Worm (Caenorhabditis elegans) whole organism, young adult: ENCODE results near the gene F01D5.10.

Source experiments
- C17E4.6 ChIP-seq: fragments of 200-800 bp; sonication (Bioruptor generic); IDR thresholded peaks from 2 replicates; pipeline ENCODE4 v1.3.6; 2022; ENCODE audit warnings: missing genetic modification reagents, missing genetic modification characterization, missing compliant biosample characterization
- D2030.7 ChIP-seq: fragments of 200-800 bp; sonication (Bioruptor generic); IDR thresholded peaks from 2 replicates; pipeline ENCODE4 v1.3.6; 2022; ENCODE audit warnings: missing genetic modification reagents, missing genetic modification characterization, missing compliant biosample characterization
- F22D6.2 ChIP-seq: sonication (generic microtip); optimal IDR thresholded peaks from 2 replicates; lab custom pipeline; 2016; ENCODE audit warnings: mild to moderate bottlenecking, missing genetic modification characterization, missing compliant biosample characterization
- F23B12.7 ChIP-seq: sonication (generic microtip); optimal IDR thresholded peaks from 2 replicates; lab custom pipeline; 2017; ENCODE audit warnings: missing genetic modification characterization, mild to moderate bottlenecking, missing compliant biosample characterization, antibody characterized with exemption, moderate library complexity; ENCODE audit not compliant: insufficient read depth
- F55B11.4 ChIP-seq: sonication (generic microtip); optimal IDR thresholded peaks from 2 replicates; lab custom pipeline; 2016; ENCODE audit warnings: missing compliant biosample characterization, missing genetic modification characterization, borderline replicate concordance; ENCODE audit not compliant: insufficient read depth
- F57A8.1 ChIP-seq: fragments of 200-800 bp; sonication (Bioruptor generic); optimal IDR thresholded peaks from 2 replicates; lab custom pipeline; 2018; ENCODE audit warnings: mild to moderate bottlenecking, missing genetic modification characterization, moderate library complexity, missing compliant biosample characterization
- Y79H2A.3 ChIP-seq: fragments of 200-800 bp; sonication (Bioruptor generic); conservative IDR thresholded peaks from 2 replicates; pipeline ENCODE4 v1.3.6; 2022; ENCODE audit warnings: missing genetic modification reagents, missing genetic modification characterization, missing compliant biosample characterization
- Y95B8A.8 ChIP-seq: fragments of 200-800 bp; sonication (Bioruptor generic); IDR thresholded peaks from 2 replicates; pipeline ENCODE4 v1.3.6; 2022; ENCODE audit warnings: missing genetic modification reagents, missing genetic modification characterization, missing compliant biosample characterization
- akir-1 ChIP-seq: fragments of 200-800 bp; sonication (Bioruptor generic); optimal IDR thresholded peaks from 2 replicates; lab custom pipeline; 2018; ENCODE audit warnings: mild to moderate bottlenecking, missing genetic modification characterization, moderate library complexity, missing compliant biosample characterization
- attf-5 ChIP-seq: fragments of 200-800 bp; sonication (Bioruptor generic); optimal IDR thresholded peaks from 2 replicates; lab custom pipeline; 2018; ENCODE audit warnings: mild to moderate bottlenecking, missing genetic modification characterization, missing compliant biosample characterization
- cebp-1 ChIP-seq, 2 experiments: fragments of 200-800 bp in 1 of 2; sonication (Bioruptor generic) in 1 of 2; sonication (generic microtip) in 1 of 2; IDR thresholded peaks in 1 of 2; optimal IDR thresholded peaks in 1 of 2; 2 replicates each; pipeline versions ENCODE4 v1.3.6 to Lab custom; 2017 to 2022; ENCODE audit warnings: missing compliant biosample characterization in 2 of 2, missing genetic modification characterization in 2 of 2, mild to moderate bottlenecking in 1 of 2, missing genetic modification reagents in 1 of 2, moderate library complexity in 1 of 2
- ceh-27 ChIP-seq: fragments of 200-800 bp; sonication (Bioruptor generic); optimal IDR thresholded peaks from 2 replicates; lab custom pipeline; 2018; ENCODE audit warnings: mild to moderate bottlenecking, missing genetic modification characterization, moderate library complexity, missing compliant biosample characterization
- die-1 ChIP-seq: sonication (generic microtip); optimal IDR thresholded peaks from 2 replicates; lab custom pipeline; 2016; ENCODE audit warnings: missing genotype, mild to moderate bottlenecking, missing genetic modification characterization, missing compliant biosample characterization
- egl-18 ChIP-seq: fragments of 200-800 bp; sonication (Bioruptor generic); IDR thresholded peaks from 2 replicates; pipeline ENCODE4 v1.3.6; 2022; ENCODE audit warnings: missing genetic modification reagents, missing genetic modification characterization, missing compliant biosample characterization
- egrh-3 ChIP-seq: fragments of 200-800 bp; sonication (Bioruptor generic); IDR thresholded peaks from 2 replicates; pipeline ENCODE4 v1.3.6; 2022; ENCODE audit warnings: missing genetic modification reagents, missing genetic modification characterization, missing compliant biosample characterization
- ets-4 ChIP-seq: fragments of 200-800 bp; sonication (Bioruptor generic); optimal IDR thresholded peaks from 2 replicates; lab custom pipeline; 2018; ENCODE audit warnings: mild to moderate bottlenecking, missing genetic modification characterization, missing compliant biosample characterization
- him-1 ChIP-seq: sonication (generic microtip); optimal IDR thresholded peaks from 2 replicates; lab custom pipeline; 2016; ENCODE audit warnings: missing genotype, missing genetic modification reagents, missing genetic modification characterization, missing compliant biosample characterization
- hlh-12 ChIP-seq: sonication (generic microtip); optimal IDR thresholded peaks from 2 replicates; lab custom pipeline; 2016; ENCODE audit warnings: missing genetic modification characterization, missing compliant biosample characterization
- hlh-26 ChIP-seq: fragments of 200-800 bp; sonication (Bioruptor generic); conservative IDR thresholded peaks from 2 replicates; pipeline ENCODE4 v1.3.6; 2022; ENCODE audit warnings: missing genetic modification reagents, missing genetic modification characterization, missing compliant biosample characterization
- hmg-1.2 ChIP-seq: fragments of 200-800 bp; sonication (Bioruptor generic); IDR thresholded peaks from 2 replicates; pipeline ENCODE4 v1.3.6; 2022; ENCODE audit warnings: missing genetic modification reagents, missing genetic modification characterization, missing compliant biosample characterization
- hrde-1 ChIP-seq: sonication (generic microtip); optimal IDR thresholded peaks from 2 replicates; lab custom pipeline; 2016; ENCODE audit warnings: missing genetic modification characterization, mild to moderate bottlenecking, missing compliant biosample characterization, moderate library complexity, missing genotype, missing genetic modification reagents, borderline replicate concordance
- let-607 ChIP-seq, 2 experiments: fragments of 200-800 bp in 1 of 2; sonication (Bioruptor generic) in 1 of 2; sonication (generic microtip) in 1 of 2; optimal IDR thresholded peaks; 2 replicates each; lab custom pipeline; 2016 to 2018; ENCODE audit warnings: mild to moderate bottlenecking in 2 of 2, missing compliant biosample characterization in 2 of 2, missing genetic modification characterization in 2 of 2, moderate library complexity in 2 of 2, missing genotype in 1 of 2
- lin-26 ChIP-seq: fragments of 200-800 bp; sonication (Bioruptor generic); IDR thresholded peaks from 2 replicates; pipeline ENCODE4 v1.3.6; 2022; ENCODE audit warnings: missing genetic modification reagents, missing genetic modification characterization, missing compliant biosample characterization
- lin-35 ChIP-seq, 3 experiments: fragments of 150-350 bp in 2 of 3; sonication (generic microtip) in 1 of 3; optimal IDR thresholded peaks; 2 replicates each; lab custom pipeline; 2014 to 2018; ENCODE audit warnings: missing biosample characterization in 3 of 3, missing genetic modification characterization in 3 of 3, missing genetic modification reagents in 3 of 3
- lsy-27 ChIP-seq: sonication (generic microtip); optimal IDR thresholded peaks from 2 replicates; lab custom pipeline; 2017; ENCODE audit warnings: missing genetic modification characterization, mild to moderate bottlenecking, missing compliant biosample characterization, antibody characterized with exemption, missing genotype, borderline replicate concordance; ENCODE audit not compliant: insufficient read depth
- mcd-1 ChIP-seq: fragments of 200-800 bp; sonication (Bioruptor generic); IDR thresholded peaks from 2 replicates; pipeline ENCODE4 v1.3.6; 2022; ENCODE audit warnings: missing genetic modification reagents, missing genetic modification characterization, missing compliant biosample characterization
- mel-28 ChIP-seq: sonication (generic microtip); optimal IDR thresholded peaks from 2 replicates; lab custom pipeline; 2016; ENCODE audit warnings: borderline replicate concordance, mild to moderate bottlenecking, missing genetic modification characterization, missing compliant biosample characterization
- nfya-2 ChIP-seq: fragments of 200-800 bp; sonication (Bioruptor generic); IDR thresholded peaks from 2 replicates; pipeline ENCODE4 v1.3.6; 2022; ENCODE audit warnings: missing genetic modification reagents, missing genetic modification characterization, missing compliant biosample characterization
- nhr-120 ChIP-seq: fragments of 200-800 bp; sonication (Bioruptor generic); IDR thresholded peaks from 2 replicates; pipeline ENCODE4 v1.3.6; 2022; ENCODE audit warnings: missing genetic modification characterization, missing compliant biosample characterization
- nhr-27 ChIP-seq: fragments of 200-800 bp; sonication (Bioruptor generic); optimal IDR thresholded peaks from 2 replicates; lab custom pipeline; 2018; ENCODE audit warnings: mild to moderate bottlenecking, missing genetic modification characterization, moderate library complexity, missing compliant biosample characterization
- nhr-80 ChIP-seq: sonication (generic microtip); optimal IDR thresholded peaks from 2 replicates; lab custom pipeline; 2016; ENCODE audit warnings: missing genetic modification characterization, missing compliant biosample characterization
- nhr-90 ChIP-seq: sonication (generic microtip); optimal IDR thresholded peaks from 2 replicates; lab custom pipeline; 2016; ENCODE audit warnings: missing genotype, mild to moderate bottlenecking, missing genetic modification characterization, missing compliant biosample characterization
- rpc-1 ChIP-seq, 2 experiments: fragments of 150-350 bp in 1 of 2; sonication (generic microtip) in 1 of 2; optimal IDR thresholded peaks; 2 replicates each; lab custom pipeline; 2014 to 2018; ENCODE audit warnings: missing biosample characterization in 1 of 2, missing genetic modification characterization in 1 of 2, missing genetic modification reagents in 1 of 2, missing genotype in 1 of 2
- snpc-1.1 ChIP-seq: sonication (generic microtip); optimal IDR thresholded peaks from 2 replicates; lab custom pipeline; 2017; ENCODE audit warnings: missing genetic modification characterization, mild to moderate bottlenecking, missing compliant biosample characterization, antibody characterized with exemption, moderate library complexity, missing genotype, missing genetic modification reagents; ENCODE audit not compliant: insufficient read depth
- snpc-1.3 ChIP-seq: sonication (generic microtip); optimal IDR thresholded peaks from 2 replicates; lab custom pipeline; 2017; ENCODE audit warnings: missing genetic modification characterization, mild to moderate bottlenecking, missing compliant biosample characterization, antibody characterized with exemption, moderate library complexity, missing genotype, missing genetic modification reagents; ENCODE audit not compliant: insufficient read depth
- snpc-3.4 ChIP-seq: sonication (generic microtip); optimal IDR thresholded peaks from 2 replicates; lab custom pipeline; 2017; ENCODE audit warnings: missing genetic modification characterization, mild to moderate bottlenecking, missing compliant biosample characterization, antibody characterized with exemption, moderate library complexity, missing genotype, missing genetic modification reagents
- snpc-4 ChIP-seq, 5 experiments: fragments of 150-350 bp in 1 of 5; sonication (generic microtip) in 4 of 5; optimal IDR thresholded peaks; 2 replicates each; lab custom pipeline; 2014 to 2018; ENCODE audit warnings: missing genetic modification characterization in 5 of 5, missing biosample characterization in 3 of 5, antibody characterized with exemption in 2 of 5, mild to moderate bottlenecking in 2 of 5, missing compliant biosample characterization in 2 of 5, missing genotype in 2 of 5, moderate library complexity in 2 of 5, missing genetic modification reagents in 1 of 5
- somi-1 ChIP-seq: fragments of 200-800 bp; sonication (Bioruptor generic); optimal IDR thresholded peaks from 2 replicates; lab custom pipeline; 2018; ENCODE audit warnings: mild to moderate bottlenecking, missing genetic modification characterization, missing compliant biosample characterization
- ztf-25 ChIP-seq: fragments of 200-800 bp; sonication (Bioruptor generic); IDR thresholded peaks from 2 replicates; pipeline ENCODE4 v1.3.6; 2022; ENCODE audit warnings: missing genetic modification reagents, missing genetic modification characterization, missing compliant biosample characterization
- ztf-6 ChIP-seq: fragments of 200-800 bp; sonication (Bioruptor generic); IDR thresholded peaks from 2 replicates; pipeline ENCODE4 v1.3.6; 2022; ENCODE audit warnings: missing genetic modification reagents, missing genetic modification characterization, missing compliant biosample characterization

Gene F01D5.10

ce11 chrII:13997989-13998388, 23.1 kb downstream of the F01D5.10 start:
- TF ChIP-seq hlh-26 (GFP tag; lab: Robert Waterston, UW): no peak
- no peak for TF ChIP-seq nhr-120 (GFP tag; lab: Robert Waterston, UW)
- TF ChIP-seq F55B11.4 (tag; lab: Kevin White, UChicago): no peak
- no peak for TF ChIP-seq snpc-4 (GFP tag; optimal IDR thresholded peaks at IDR 0.05; lab: Kevin White, UChicago)
- TF ChIP-seq snpc-4 (tag; optimal IDR thresholded peaks at IDR 0.05; lab: Kevin White, UChicago): peak in 2 of 4 experiments; percentile 48 to 76
- TF ChIP-seq Y95B8A.8 (GFP tag; lab: Robert Waterston, UW): no peak
- TF ChIP-seq cebp-1 (GFP tag; IDR thresholded peaks at IDR 0.05; lab: Robert Waterston, UW): no peak
- no peak for TF ChIP-seq cebp-1 (tag; optimal IDR thresholded peaks at IDR 0.05; lab: Kevin White, UChicago)
- no peak for TF ChIP-seq akir-1
- TF ChIP-seq mcd-1 (GFP tag; lab: Robert Waterston, UW): no peak
- no peak for TF ChIP-seq snpc-3.4 (tag; lab: Kevin White, UChicago)
- TF ChIP-seq snpc-1.3 (tag; lab: Kevin White, UChicago): no peak
- no peak for TF ChIP-seq F23B12.7 (tag; lab: Kevin White, UChicago)
- TF ChIP-seq lin-35 (GFP tag; optimal IDR thresholded peaks at IDR 0.05; lab: Kevin White, UChicago): no peak
- TF ChIP-seq nhr-80 (tag; lab: Kevin White, UChicago): peak; percentile 20
- no peak for TF ChIP-seq somi-1 (GFP tag; lab: Kevin White, UChicago)
- no peak for TF ChIP-seq him-1
- TF ChIP-seq snpc-1.1: no peak

DNA sequence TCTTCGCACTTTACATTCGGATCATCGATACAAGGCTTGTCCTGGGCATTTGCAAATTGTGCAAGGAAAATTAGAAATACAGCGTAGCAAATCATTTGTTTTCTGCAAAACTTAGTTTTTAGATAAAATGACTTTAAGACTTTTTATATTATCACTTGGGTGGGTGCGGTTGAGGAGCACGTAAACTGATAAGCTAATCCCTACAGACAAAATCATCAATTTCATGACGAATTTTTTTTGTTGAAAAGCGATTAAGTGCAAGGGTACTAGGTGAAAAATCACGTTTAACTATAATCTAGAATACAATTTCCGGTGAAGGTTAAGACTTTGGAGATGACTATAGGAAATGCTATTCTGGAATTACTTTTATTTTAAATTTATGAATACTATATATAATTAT, 23.7 kb downstream of the F01D5.10 start, which contains the start of gene F01D5.1:
F01D5.1 (minus strand) TSS at position 105 of the 400 bp plus-strand sequence.
- no peak for TF ChIP-seq lsy-27 (tag; lab: Kevin White, UChicago)
- no peak for TF ChIP-seq F57A8.1 (GFP tag; lab: Kevin White, UChicago)
- no peak for TF ChIP-seq akir-1
- TF ChIP-seq C17E4.6: no peak
- no peak for TF ChIP-seq ztf-6 (GFP tag; lab: Robert Waterston, UW)
- no peak for TF ChIP-seq ceh-27 (GFP tag; lab: Kevin White, UChicago)
- no peak for TF ChIP-seq cebp-1 (GFP tag; IDR thresholded peaks at IDR 0.05; lab: Robert Waterston, UW)
- TF ChIP-seq cebp-1 (tag; optimal IDR thresholded peaks at IDR 0.05; lab: Kevin White, UChicago): no peak
- TF ChIP-seq, all 124 proteins: peak for 0

DNA sequence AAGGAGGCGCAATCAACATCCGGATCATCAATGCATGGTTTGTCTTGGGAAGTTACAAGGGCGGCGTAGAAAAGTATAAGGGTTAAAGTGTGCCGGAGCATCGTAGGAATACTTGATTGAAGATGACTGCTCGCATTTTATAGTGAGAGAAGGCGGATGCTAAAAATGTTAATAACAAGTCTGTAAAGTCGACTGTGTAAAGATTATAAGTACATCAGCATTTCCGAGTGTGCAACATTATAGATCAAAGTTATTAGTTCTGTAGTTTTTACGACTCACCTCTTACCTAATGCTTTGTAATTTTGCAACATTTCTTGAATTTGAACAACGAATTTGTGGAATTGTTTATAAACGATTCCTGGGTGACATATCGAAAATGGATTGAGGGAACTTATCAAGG, 26.2 kb downstream of the F01D5.10 start, which contains the start of gene Y39G8B.7:
Y39G8B.7 (minus strand) TSS at position 101 of the 400 bp plus-strand sequence.
- no peak for TF ChIP-seq attf-5 (GFP tag; lab: Kevin White, UChicago)
- TF ChIP-seq him-1: no peak
- no peak for TF ChIP-seq nhr-90 (tag; lab: Kevin White, UChicago)
- TF ChIP-seq die-1 (tag; lab: Kevin White, UChicago): no peak
- no peak for TF ChIP-seq rpc-1 (optimal IDR thresholded peaks at IDR 0.05; lab: Kevin White, UChicago)
- TF ChIP-seq rpc-1 (tag; optimal IDR thresholded peaks at IDR 0.05; lab: Kevin White, UChicago): no peak
- TF ChIP-seq ets-4 (GFP tag; lab: Kevin White, UChicago): no peak
- no peak for TF ChIP-seq egl-18
- no peak for TF ChIP-seq nfya-2 (GFP tag; lab: Robert Waterston, UW)
- no peak for TF ChIP-seq mel-28 (tag; lab: Kevin White, UChicago)
- TF ChIP-seq F23B12.7 (tag; lab: Kevin White, UChicago): no peak
- no peak for TF ChIP-seq F22D6.2

DNA sequence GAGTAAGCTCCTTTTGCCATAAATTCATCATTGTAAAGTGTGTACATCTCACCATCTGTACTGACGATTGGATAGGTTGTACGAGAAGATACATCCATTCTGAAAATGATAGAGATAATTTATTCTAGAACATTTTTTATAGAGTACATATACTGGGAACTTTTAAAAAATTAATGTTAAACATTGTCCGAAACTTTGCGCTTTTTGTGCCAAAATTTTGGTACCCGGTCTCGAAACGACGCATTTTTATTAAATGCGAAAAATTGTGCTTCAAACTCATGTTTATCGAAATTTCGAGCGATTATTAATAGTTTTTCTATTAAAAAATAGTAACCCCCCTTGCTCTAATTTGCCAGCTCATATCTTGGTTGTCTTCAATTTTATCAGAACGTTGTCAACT, 29.4 kb downstream of the F01D5.10 start, which contains the start of gene Y39G8B.5:
Y39G8B.5 (minus strand) TSS at position 101 of the 400 bp plus-strand sequence.
- TF ChIP-seq hrde-1 (no peak), hlh-12 (no peak), ztf-25 (GFP tag; lab: Robert Waterston, UW) (no peak), let-607 (tag; optimal IDR thresholded peaks at IDR 0.05; lab: Kevin White, UChicago) (no peak), hmg-1.2 (no peak), D2030.7 (GFP tag; lab: Robert Waterston, UW) (no peak), mel-28 (tag; lab: Kevin White, UChicago) (no peak), lin-26 (no peak), egrh-3 (GFP tag; lab: Robert Waterston, UW) (no peak), Y79H2A.3 (GFP tag; lab: Robert Waterston, UW) (no peak), snpc-1.1 (no peak), lin-35 (GFP tag; optimal IDR thresholded peaks at IDR 0.05; lab: Kevin White, UChicago) (no peak), nhr-27 (tag; lab: Kevin White, UChicago) (no peak)
